Worm (Caenorhabditis elegans): ENCODE data around the gene C45B11.5.

ce11 chrV:11065513-11065912, 23.9 kb downstream of the C45B11.5 start, which contains the start of gene nlp-80:
- TF ChIP-seq nhr-12 (tag; optimal IDR thresholded peaks at IDR 0.05) (no peak), lin-32 (GFP tag; optimal IDR thresholded peaks at IDR 0.05) (no peak)

All from whole organism, mixed stage, embryonic.